Worm (Caenorhabditis elegans) whole organism, late embryonic: ENCODE data around the gene F44E5.15.

Experiments
- ama-1 ChIP-seq: fragments of 150-350 bp; optimal IDR thresholded peaks from 2 replicates; lab custom pipeline; 2014
- ceh-31 ChIP-seq: sonication (generic microtip); optimal IDR thresholded peaks from 2 replicates; lab custom pipeline; 2016; ENCODE audit warnings: missing genetic modification characterization, missing compliant biosample characterization
- hlh-30 ChIP-seq: sonication (generic microtip); optimal IDR thresholded peaks from 2 replicates; lab custom pipeline; 2017; ENCODE audit warnings: antibody characterized with exemption, missing genetic modification characterization, missing compliant biosample characterization; ENCODE audit not compliant: insufficient read depth
- npax-4 ChIP-seq: sonication (generic microtip); optimal IDR thresholded peaks from 2 replicates; lab custom pipeline; 2016; ENCODE audit warnings: missing genetic modification characterization, missing compliant biosample characterization
- pag-3 ChIP-seq: sonication (generic microtip); optimal IDR thresholded peaks from 2 replicates; lab custom pipeline; 2016; ENCODE audit warnings: missing compliant biosample characterization, missing genetic modification characterization, borderline replicate concordance
- sox-4 ChIP-seq: sonication (generic microtip); optimal IDR thresholded peaks from 2 replicates; lab custom pipeline; 2017; ENCODE audit warnings: mild to moderate bottlenecking, missing genetic modification characterization, inconsistent platforms, missing compliant biosample characterization
- ztf-16 ChIP-seq: sonication (generic microtip); optimal IDR thresholded peaks from 2 replicates; lab custom pipeline; 2017; ENCODE audit warnings: missing genetic modification characterization, missing compliant biosample characterization

- TF ChIP-seq ama-1 (lab: Kevin White, UChicago) (no peak), npax-4 (tag; lab: Kevin White, UChicago) (no peak), pag-3 (tag; lab: Kevin White, UChicago) (no peak), sox-4 (tag; lab: Kevin White, UChicago) (no peak), ceh-31 (tag; lab: Kevin White, UChicago) (no peak), ztf-16 (tag; lab: Kevin White, UChicago) (no peak), hlh-30 (tag; lab: Kevin White, UChicago) (no peak)
Observed at ce11 chrII:11739199-11739598, 33.3 kb upstream of the F44E5.15 start, which contains the start of gene ctsa-1.2.
